Worm (Caenorhabditis elegans) whole organism, L4 larva: ENCODE data around the gene Y50E8A.11.

Experiments
- R02D3.7 ChIP-seq: fragments of 150-350 bp; sonication (generic microtip); optimal IDR thresholded peaks from 3 replicates; lab custom pipeline; 2014; ENCODE audit warnings: missing biosample characterization, missing genetic modification characterization
- ZK546.5 ChIP-seq, 2 experiments: sonication (generic microtip); optimal IDR thresholded peaks; 2 replicates each; lab custom pipeline; 2017; ENCODE audit warnings: missing biosample characterization in 2 of 2, missing genetic modification characterization in 2 of 2
- ama-1 ChIP-seq: fragments of 150-350 bp; optimal IDR thresholded peaks from 2 replicates; lab custom pipeline; 2014; ENCODE audit warnings: inconsistent platforms, mixed read lengths
- ceh-82 ChIP-seq: sonication (generic microtip); optimal IDR thresholded peaks from 2 replicates; lab custom pipeline; 2017; ENCODE audit warnings: missing biosample characterization, missing genetic modification characterization
- fkh-10 ChIP-seq: fragments of 150-350 bp; optimal IDR thresholded peaks from 2 replicates; lab custom pipeline; 2014; ENCODE audit warnings: missing biosample characterization, missing genetic modification reagents, missing genetic modification characterization
- lsy-2 ChIP-seq, 2 experiments: fragments of 150-350 bp in 1 of 2; sonication (generic microtip) in 1 of 2; optimal IDR thresholded peaks; 2 replicates each; lab custom pipeline; 2014 to 2017; ENCODE audit warnings: missing biosample characterization in 2 of 2, missing genetic modification characterization in 2 of 2
- nhr-111 ChIP-seq: fragments of 200-800 bp; sonication (Bioruptor generic); optimal IDR thresholded peaks from 2 replicates; lab custom pipeline; 2018; ENCODE audit warnings: mild to moderate bottlenecking, missing genetic modification characterization, missing compliant biosample characterization
- nhr-28 ChIP-seq: fragments of 150-350 bp; optimal IDR thresholded peaks from 2 replicates; lab custom pipeline; 2014; ENCODE audit warnings: missing biosample characterization, missing genetic modification characterization
- nhr-76 ChIP-seq: fragments of 150-350 bp; optimal IDR thresholded peaks from 2 replicates; lab custom pipeline; 2014; ENCODE audit warnings: missing biosample characterization, missing genetic modification characterization
- pha-4 ChIP-seq, 2 experiments: fragments of 150-350 bp in 1 of 2; fragments of 200-800 bp in 1 of 2; sonication (Bioruptor generic) in 1 of 2; IDR thresholded peaks in 1 of 2; optimal IDR thresholded peaks in 1 of 2; 2 replicates each; pipeline versions ENCODE4 v1.3.6 to Lab custom; 2014 to 2022; ENCODE audit warnings: missing genetic modification characterization in 2 of 2, missing genetic modification reagents in 2 of 2, missing biosample characterization in 1 of 2, missing compliant biosample characterization in 1 of 2
- rbr-2 ChIP-seq: sonication (generic microtip); optimal IDR thresholded peaks from 2 replicates; lab custom pipeline; 2016; ENCODE audit warnings: missing genotype, missing genetic modification characterization, missing compliant biosample characterization
- skn-1 ChIP-seq: fragments of 150-350 bp; optimal IDR thresholded peaks from 2 replicates; lab custom pipeline; 2014; ENCODE audit warnings: missing biosample characterization, missing genetic modification characterization
- unc-62 ChIP-seq, 3 experiments: fragments of 150-350 bp in 1 of 3; sonication (generic microtip); optimal IDR thresholded peaks in 2 of 3; peaks in 1 of 3; 1 replicate in 1 of 3; 2 replicates in 2 of 3; lab custom pipeline; 2014 to 2017; ENCODE audit warnings: missing biosample characterization in 3 of 3, missing genetic modification characterization in 3 of 3, missing genetic modification reagents in 3 of 3, missing genotype in 1 of 3
- zfp-3 ChIP-seq: fragments of 200-800 bp; sonication (Bioruptor generic); conservative IDR thresholded peaks from 2 replicates; pipeline ENCODE4 v1.3.6; 2022; ENCODE audit warnings: missing genetic modification reagents, missing genetic modification characterization, missing compliant biosample characterization

ce11 chrV:14744824-14745223, 36.4 kb upstream of the Y50E8A.11 start:
- TF ChIP-seq ZK546.5 (tag; optimal IDR thresholded peaks at IDR 0.05; lab: Kevin White, UChicago) (no peak), skn-1 (tag; lab: Kevin White, UChicago) (no peak), ceh-82 (no peak), pha-4 (GFP tag; IDR thresholded peaks at IDR 0.05; lab: Robert Waterston, UW) (no peak), pha-4 (tag; optimal IDR thresholded peaks at IDR 0.05; lab: Kevin White, UChicago) (no peak), R02D3.7 (tag; lab: Kevin White, UChicago) (no peak), unc-62 (GFP tag; optimal IDR thresholded peaks at IDR 0.05 in 1 of 2; lab: Kevin White, UChicago) (no peak), unc-62 (tag; optimal IDR thresholded peaks at IDR 0.05; lab: Kevin White, UChicago) (no peak), nhr-76 (tag; lab: Kevin White, UChicago) (no peak), fkh-10 (GFP tag; lab: Kevin White, UChicago) (no peak), nhr-28 (tag; lab: Kevin White, UChicago) (no peak), ama-1 (lab: Kevin White, UChicago) (no peak), nhr-111 (GFP tag; lab: Kevin White, UChicago) (no peak), lsy-2 (tag; optimal IDR thresholded peaks at IDR 0.05; lab: Kevin White, UChicago) (no peak), rbr-2 (tag; lab: Kevin White, UChicago) (no peak), zfp-3 (GFP tag; lab: Robert Waterston, UW) (no peak)
